Worm (Caenorhabditis elegans): ENCODE results near the gene K02E11.6.

- TF ChIP-seq ama-1 (optimal IDR thresholded peaks at IDR 0.05) (no peak), nhr-237 (tag; optimal IDR thresholded peaks at IDR 0.05) (no peak)
These were observed 40.8 kb downstream of the K02E11.6 start, which contains the start of gene F14D7.1 for ce11 chrV:14289363-14289762.
